Fruit fly (Drosophila melanogaster): ENCODE data around the gene msl-2.

The msl-2 gene

dm6 chr2L:3477057-3477755 is 11.3 kb upstream of the msl-2 start (continued):
- TF ChIP-seq CG10959 (GFP tag; IDR thresholded peaks at IDR 0.05) (no peak), Hr51 (GFP tag; optimal IDR thresholded peaks at IDR 0.05) (peak in 1 of 2 experiments; percentile 38), repo (GFP tag; optimal IDR thresholded peaks at IDR 0.05) (no peak), Atf3 (GFP tag; optimal IDR thresholded peaks at IDR 0.05) (peak; percentile 21), nmo (GFP tag; optimal IDR thresholded peaks at IDR 0.05) (peak; percentile 46), esg (GFP tag; conservative IDR thresholded peaks at IDR 0.05) (0 out of 2 replicates have a peak, but pooled peaks have one; percentile 6), CG3407 (GFP tag; optimal IDR thresholded peaks at IDR 0.05) (no peak), CG18262 (tag; optimal IDR thresholded peaks at IDR 0.05) (peak; percentile 28), CG5953 (GFP tag; IDR thresholded peaks at IDR 0.05) (no peak), Six4 (GFP tag; optimal IDR thresholded peaks at IDR 0.05) (peak; percentile 24), Ets97D (GFP tag; optimal IDR thresholded peaks at IDR 0.05) (no peak), CG12155 (GFP tag; optimal IDR thresholded peaks at IDR 0.05) (peak; percentile 39), CG1602 (GFP tag; optimal IDR thresholded peaks at IDR 0.05) (peak; percentile 1), NFAT (GFP tag; IDR thresholded peaks at IDR 0.05) (no peak), dmrt99B (tag; optimal IDR thresholded peaks at IDR 0.05) (peak; percentile 53), ab (GFP tag; optimal IDR thresholded peaks at IDR 0.05) (no peak), exex (tag; optimal IDR thresholded peaks at IDR 0.05) (no peak), schlank (tag; optimal IDR thresholded peaks at IDR 0.05) (peak; percentile 43), CG15514 (GFP tag; optimal IDR thresholded peaks at IDR 0.05) (no peak), CG15601 (tag; optimal IDR thresholded peaks at IDR 0.05) (no peak), CG9876 (GFP tag; optimal IDR thresholded peaks at IDR 0.05) (no peak), CG12744 (GFP tag; optimal IDR thresholded peaks at IDR 0.05) (no peak), CG17385 (GFP tag; optimal IDR thresholded peaks at IDR 0.05) (peak; percentile 39), CG11695 (GFP tag; IDR thresholded peaks at IDR 0.05) (no peak), salm (tag; optimal IDR thresholded peaks at IDR 0.05) (no peak), CG2120 (GFP tag; optimal IDR thresholded peaks at IDR 0.05) (peak; percentile 83), prd (optimal IDR thresholded peaks at IDR 0.05) (no peak), prd (GFP tag; IDR thresholded peaks at IDR 0.05) (peak; percentile 28; the same call in 1 of the 3 replicates), Gsc (GFP tag; IDR thresholded peaks at IDR 0.05) (no peak), bcd (GFP tag; optimal IDR thresholded peaks at IDR 0.05) (peak; percentile 42), Atf-2 (GFP tag; optimal IDR thresholded peaks at IDR 0.05) (peak; percentile 28), Fer1 (GFP tag; optimal IDR thresholded peaks at IDR 0.05) (no peak), CG42726 (GFP tag; IDR thresholded peaks at IDR 0.05; ENCODE audit: partially characterized antibody) (no peak), CG10366 (GFP tag; IDR thresholded peaks at IDR 0.05) (no peak), CG1529 (GFP tag; optimal IDR thresholded peaks at IDR 0.05) (no peak), gsb (GFP tag; IDR thresholded peaks at IDR 0.05) (no peak), MBD-R2 (GFP tag; IDR thresholded peaks at IDR 0.05) (no peak), CG10543 (GFP tag; optimal IDR thresholded peaks at IDR 0.05) (peak; percentile 52), Sry-β (GFP tag; optimal IDR thresholded peaks at IDR 0.05) (no peak), E2f1 (GFP tag; IDR thresholded peaks at IDR 0.05) (no peak), CG13287 (GFP tag; IDR thresholded peaks at IDR 0.05; ENCODE audit: partially characterized antibody) (no peak), CG15269 (tag; optimal IDR thresholded peaks at IDR 0.05) (peak; percentile 22), CG6813 (GFP tag; optimal IDR thresholded peaks at IDR 0.05) (no peak), CG7372 (GFP tag; IDR thresholded peaks at IDR 0.05) (no peak), NfI (GFP tag; optimal IDR thresholded peaks at IDR 0.05) (peak; percentile 58), CG14965 (GFP tag; optimal IDR thresholded peaks at IDR 0.05; ENCODE audit: borderline replicate concordance) (no peak), cg (GFP tag; optimal IDR thresholded peaks at IDR 0.05) (no peak), Hand (GFP tag; optimal IDR thresholded peaks at IDR 0.05) (no peak), fd3F (GFP tag; optimal IDR thresholded peaks at IDR 0.05) (peak; percentile 41), CG30020 (tag; optimal IDR thresholded peaks at IDR 0.05) (no peak)
